Fruit fly (Drosophila melanogaster) Kc167 (cell line): ENCODE results near the gene CG7049.

Experiments
- Myc ChIP-seq: fragments of >200 bp; optimal IDR thresholded peaks from 2 replicates; lab custom pipeline; 2017; ENCODE audit warnings: missing external identifiers
- Sin3A ChIP-seq: fragments of >200 bp; optimal IDR thresholded peaks from 2 replicates; lab custom pipeline; 2018; ENCODE audit warnings: missing external identifiers
- h ChIP-seq: fragments of >200 bp; optimal IDR thresholded peaks from 3 replicates; lab custom pipeline; 2018; ENCODE audit warnings: missing external identifiers
- insv ChIP-seq: fragments of >200 bp; optimal IDR thresholded peaks from 3 replicates; lab custom pipeline; 2018; ENCODE audit warnings: missing external identifiers
- psq ChIP-seq: fragments of >200 bp; optimal IDR thresholded peaks from 2 replicates; lab custom pipeline; 2017; ENCODE audit warnings: missing external identifiers
- ttk ChIP-seq: sonication (Bioruptor generic); optimal IDR thresholded peaks from 2 replicates; lab custom pipeline; 2017; ENCODE audit warnings: missing external identifiers

The CG7049 gene

DNA sequence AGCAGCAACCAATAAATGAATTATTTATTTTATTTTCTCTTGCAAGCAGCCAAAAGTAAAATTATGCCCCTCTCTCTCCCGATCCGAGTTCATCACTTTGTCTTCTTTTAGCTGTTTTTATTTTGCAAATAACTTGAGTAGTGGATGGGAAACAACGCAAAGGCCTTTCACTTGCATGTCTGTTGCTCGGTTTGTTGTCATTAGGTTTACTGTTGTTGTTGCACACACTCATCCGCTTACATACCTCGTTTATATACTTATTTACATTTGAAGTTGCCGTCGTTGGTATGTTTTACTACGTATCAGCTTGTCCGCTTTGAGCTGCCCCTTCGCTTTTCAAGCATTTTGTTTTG, 45.3 kb downstream of the CG7049 start:
- no peak for TF ChIP-seq psq (lab: Kevin White, UChicago)
- no peak for TF ChIP-seq insv (lab: Kevin White, UChicago)
- TF ChIP-seq Sin3A, result no peak
- TF ChIP-seq ttk (lab: Kevin White, UChicago), result no peak
- TF ChIP-seq Myc, result no peak
- no peak for TF ChIP-seq h (lab: Kevin White, UChicago)

DNA sequence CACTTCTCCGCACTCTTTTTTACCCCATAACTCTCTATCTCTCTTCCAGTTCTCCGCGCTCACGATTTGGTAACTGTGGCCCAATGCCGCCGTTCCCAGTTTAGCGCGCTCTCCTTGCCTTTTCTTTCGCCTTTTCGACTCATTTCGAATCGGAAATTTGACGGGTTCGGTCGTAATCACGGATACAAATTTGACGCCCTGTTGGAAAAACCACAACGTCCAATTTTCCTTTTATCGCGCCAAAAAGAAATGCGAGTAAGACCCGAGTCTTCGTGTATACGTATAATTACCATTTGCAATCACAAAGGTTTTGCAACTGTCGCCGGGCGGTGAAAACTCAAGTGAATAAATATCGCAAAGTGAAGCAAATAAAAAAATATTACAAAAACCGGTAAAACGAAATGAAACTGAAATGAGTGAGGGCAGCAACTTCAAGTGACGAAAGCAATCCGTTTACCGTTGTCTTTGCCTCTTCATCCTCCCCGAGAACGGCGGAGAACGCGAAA, 46.7 kb downstream of the CG7049 start, which contains the start of gene Pdk1:
Gene Pdk1 (plus strand): TSS at position 140 of the 506 bp plus-strand sequence.
- TF ChIP-seq ttk (lab: Kevin White, UChicago), result no peak
- no peak for TF ChIP-seq Sin3A
- no peak for TF ChIP-seq h (lab: Kevin White, UChicago)
- no peak for TF ChIP-seq Myc
- no peak for TF ChIP-seq insv (lab: Kevin White, UChicago)
- no peak for TF ChIP-seq psq (lab: Kevin White, UChicago)

- no peak for TF ChIP-seq insv (lab: Kevin White, UChicago)
These were observed 47.5 kb downstream of the CG7049 start for dm6 chr3L:128295-129117.

- TF ChIP-seq ttk (lab: Kevin White, UChicago) (no peak), insv (lab: Kevin White, UChicago) (no peak), Myc (no peak), psq (lab: Kevin White, UChicago) (no peak), Sin3A (no peak), h (lab: Kevin White, UChicago) (no peak)
These were observed 48.6 kb downstream of the CG7049 start for dm6 chr3L:127450-127849.
